Fruit fly (Drosophila melanogaster) Kc167 (cell line): ENCODE measurements around the gene CG6733.

ENCODE experiments used
- Myc ChIP-seq: fragments of >200 bp; optimal IDR thresholded peaks from 2 replicates; lab custom pipeline; 2017; ENCODE audit warnings: missing external identifiers
- Sin3A ChIP-seq: fragments of >200 bp; optimal IDR thresholded peaks from 2 replicates; lab custom pipeline; 2018; ENCODE audit warnings: missing external identifiers
- h ChIP-seq: fragments of >200 bp; optimal IDR thresholded peaks from 3 replicates; lab custom pipeline; 2018; ENCODE audit warnings: missing external identifiers
- insv ChIP-seq: fragments of >200 bp; optimal IDR thresholded peaks from 3 replicates; lab custom pipeline; 2018; ENCODE audit warnings: missing external identifiers
- psq ChIP-seq: fragments of >200 bp; optimal IDR thresholded peaks from 2 replicates; lab custom pipeline; 2017; ENCODE audit warnings: missing external identifiers
- ttk ChIP-seq: sonication (Bioruptor generic); optimal IDR thresholded peaks from 2 replicates; lab custom pipeline; 2017; ENCODE audit warnings: missing external identifiers

DNA sequence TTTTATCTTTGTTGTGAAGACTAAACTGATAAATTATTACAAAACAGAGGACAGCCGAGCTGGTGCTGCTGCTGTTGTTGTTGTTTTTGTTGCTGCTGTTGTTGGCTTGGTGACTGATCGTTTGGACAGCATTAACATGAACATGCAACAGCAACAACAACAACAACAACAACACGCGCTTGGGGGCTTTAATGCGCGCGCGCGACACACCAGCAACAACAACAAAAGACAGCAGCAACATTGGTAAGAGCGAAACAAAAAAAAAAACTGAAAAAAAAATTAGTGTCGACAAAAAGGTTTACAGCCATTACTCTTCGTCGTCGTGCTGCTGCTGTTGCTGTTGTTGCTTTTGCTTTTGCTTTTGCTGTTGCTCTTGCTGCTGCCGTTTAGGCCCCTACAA, 33.4 kb downstream of the CG6733 start:
- no peak for TF ChIP-seq psq (lab: Kevin White, UChicago)
- TF ChIP-seq Myc = no peak
- no peak for TF ChIP-seq ttk (lab: Kevin White, UChicago)
- no peak for TF ChIP-seq insv
- TF ChIP-seq Sin3A (lab: Kevin White, UChicago) = no peak
- no peak for TF ChIP-seq h (lab: Kevin White, UChicago)
